Worm (Caenorhabditis elegans) whole organism, L3 larva: ENCODE data around the gene srx-65.

Experiments
- egl-27 ChIP-seq: sonication (generic microtip); optimal IDR thresholded peaks from 4 replicates; lab custom pipeline; 2017; ENCODE audit warnings: missing biosample characterization, missing genetic modification reagents, missing genetic modification characterization
- mdl-1 ChIP-seq: fragments of 150-350 bp; optimal IDR thresholded peaks from 2 replicates; lab custom pipeline; 2014; ENCODE audit warnings: missing biosample characterization, missing genetic modification characterization
- nhr-237 ChIP-seq: fragments of 150-350 bp; optimal IDR thresholded peaks from 2 replicates; lab custom pipeline; 2014; ENCODE audit warnings: missing biosample characterization, missing genetic modification characterization

DNA sequence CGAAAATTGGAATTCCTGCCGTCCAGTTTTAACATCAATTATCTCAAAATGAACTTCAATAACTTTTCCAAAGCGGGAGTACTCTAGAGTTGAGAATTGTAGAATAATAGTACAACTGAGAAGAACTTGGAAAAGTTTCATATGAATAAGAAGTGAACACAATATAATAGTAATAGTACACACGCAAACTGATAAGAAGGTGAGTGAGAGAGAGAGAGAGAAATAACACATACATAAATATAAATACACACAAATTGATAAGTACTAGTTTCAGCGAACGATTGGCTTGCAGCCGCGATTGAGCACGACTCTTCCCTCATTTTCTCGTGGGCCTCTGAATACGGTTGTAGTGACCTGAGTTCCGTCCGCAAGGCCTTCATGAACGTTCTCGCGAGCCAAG lies 32.6 kb upstream of the srx-65 start, which contains the start of gene C17E7.13:
- TF ChIP-seq mdl-1 (tag; lab: Kevin White, UChicago) (no peak), egl-27 (tag; lab: Kevin White, UChicago) (no peak), nhr-237 (tag; lab: Kevin White, UChicago) (no peak)
